Worm (Caenorhabditis elegans) whole organism, L4 larva: ENCODE data around the gene pqn-27.

Source experiments
- lir-3 ChIP-seq: sonication (generic microtip); optimal IDR thresholded peaks from 2 replicates; lab custom pipeline; 2016; ENCODE audit warnings: mild to moderate bottlenecking, missing genetic modification characterization, missing compliant biosample characterization
- mep-1 ChIP-seq: fragments of 150-350 bp; sonication (generic microtip); optimal IDR thresholded peaks from 3 replicates; lab custom pipeline; 2014; ENCODE audit warnings: missing biosample characterization, missing genetic modification characterization
- nhr-111 ChIP-seq: fragments of 200-800 bp; sonication (Bioruptor generic); optimal IDR thresholded peaks from 2 replicates; lab custom pipeline; 2018; ENCODE audit warnings: mild to moderate bottlenecking, missing genetic modification characterization, missing compliant biosample characterization
- nhr-77 ChIP-seq: fragments of 150-350 bp; optimal IDR thresholded peaks from 2 replicates; lab custom pipeline; 2014; ENCODE audit warnings: missing biosample characterization, missing genetic modification characterization
- pha-4 ChIP-seq, 2 experiments: fragments of 150-350 bp in 1 of 2; fragments of 200-800 bp in 1 of 2; sonication (Bioruptor generic) in 1 of 2; IDR thresholded peaks in 1 of 2; optimal IDR thresholded peaks in 1 of 2; 2 replicates each; pipeline versions ENCODE4 v1.3.6 to Lab custom; 2014 to 2022; ENCODE audit warnings: missing genetic modification characterization in 2 of 2, missing genetic modification reagents in 2 of 2, missing biosample characterization in 1 of 2, missing compliant biosample characterization in 1 of 2

- TF ChIP-seq pha-4 (GFP tag; IDR thresholded peaks at IDR 0.05; lab: Robert Waterston, UW) (no peak), pha-4 (tag; optimal IDR thresholded peaks at IDR 0.05; lab: Kevin White, UChicago) (no peak), nhr-111 (no peak), mep-1 (tag; lab: Kevin White, UChicago) (no peak), nhr-77 (tag; lab: Kevin White, UChicago) (no peak), lir-3 (no peak)
These were observed 48.1 kb downstream of the pqn-27 start, which contains the start of gene Y48C3A.18 for ce11 chrII:13412335-13412734.
